Worm (Caenorhabditis elegans): Measurements from ENCODE around the gene F22B7.3.

Gene F22B7.3

DNA sequence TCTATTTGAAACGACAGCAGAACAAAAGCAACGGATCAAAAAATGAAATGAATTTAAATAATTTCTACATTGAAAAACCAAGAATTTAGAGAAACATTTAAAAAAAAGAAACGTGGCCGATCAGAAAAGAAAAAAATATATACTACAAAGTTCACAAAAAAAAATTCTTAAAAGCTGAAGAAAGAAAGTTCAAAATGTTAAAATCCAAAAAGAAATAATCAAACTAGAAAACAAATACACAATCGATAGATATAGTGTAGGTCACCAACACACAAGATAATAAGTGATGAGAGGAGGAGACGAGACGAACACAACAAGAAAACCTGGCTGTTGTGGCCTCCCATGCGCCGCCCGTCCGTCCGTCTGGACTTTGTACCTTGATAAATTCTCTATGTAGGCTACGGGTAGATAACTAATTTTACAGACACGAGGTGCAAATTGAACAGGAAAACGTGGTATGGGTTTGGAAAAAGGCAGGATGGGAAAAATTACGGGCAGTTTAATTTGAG is 39.8 kb downstream of the F22B7.3 start, which contains the start of gene hadb-1:
hadb-1 (minus strand) TSS at position 51 of the 509 bp plus-strand sequence.
- TF ChIP-seq nhr-25 (tag; optimal IDR thresholded peaks at IDR 0.05) (peak; percentile 28), nhr-11 (tag; optimal IDR thresholded peaks at IDR 0.05) (no peak), nfya-1 (tag; optimal IDR thresholded peaks at IDR 0.05; ENCODE audit: insufficient read depth) (peak; percentile 28), fkh-2 (tag; optimal IDR thresholded peaks at IDR 0.05) (no peak), jun-1 (tag; optimal IDR thresholded peaks at IDR 0.05) (no peak), egl-27 (tag; optimal IDR thresholded peaks at IDR 0.05) (no peak), ceh-16 (tag; optimal IDR thresholded peaks at IDR 0.05) (no peak), nhr-237 (tag; optimal IDR thresholded peaks at IDR 0.05) (no peak), pqm-1 (tag; optimal IDR thresholded peaks at IDR 0.05) (peak; percentile 52), ZK546.5 (tag; optimal IDR thresholded peaks at IDR 0.05) (no peak), daf-12 (tag; optimal IDR thresholded peaks at IDR 0.05) (no peak), ceh-28 (tag; optimal IDR thresholded peaks at IDR 0.05) (no peak), elt-2 (tag; optimal IDR thresholded peaks at IDR 0.05) (peak; percentile 75), snpc-4 (tag; optimal IDR thresholded peaks at IDR 0.05) (no peak), ceh-9 (tag; optimal IDR thresholded peaks at IDR 0.05) (no peak), nhr-28 (tag; optimal IDR thresholded peaks at IDR 0.05) (no peak), mml-1 (tag; optimal IDR thresholded peaks at IDR 0.05) (no peak), unc-62 (GFP tag; optimal IDR thresholded peaks at IDR 0.05) (no peak), lin-39 (tag; optimal IDR thresholded peaks at IDR 0.05) (no peak), R02D3.7 (tag; optimal IDR thresholded peaks at IDR 0.05) (no peak), nhr-12 (tag; optimal IDR thresholded peaks at IDR 0.05) (no peak), hmg-11 (tag; optimal IDR thresholded peaks at IDR 0.05) (no peak), elt-3 (tag; optimal IDR thresholded peaks at IDR 0.05) (no peak), pha-4 (tag; optimal IDR thresholded peaks at IDR 0.05) (no peak), egl-5 (tag; optimal IDR thresholded peaks at IDR 0.05) (no peak), eor-1 (tag; optimal IDR thresholded peaks at IDR 0.05) (peak in 1 of 2 experiments; percentile 33), mdl-1 (tag; optimal IDR thresholded peaks at IDR 0.05) (no peak), unc-39 (tag; optimal IDR thresholded peaks at IDR 0.05) (no peak), nhr-43 (tag; optimal IDR thresholded peaks at IDR 0.05; ENCODE audit: poor library complexity, severe bottlenecking) (peak; percentile 55), ceh-82 (tag; optimal IDR thresholded peaks at IDR 0.05) (no peak), aly-2 (tag; optimal IDR thresholded peaks at IDR 0.05) (no peak), elt-1 (tag; optimal IDR thresholded peaks at IDR 0.05) (no peak), nhr-23 (tag; optimal IDR thresholded peaks at IDR 0.05) (peak; percentile 39), nhr-76 (tag; optimal IDR thresholded peaks at IDR 0.05) (no peak), lin-15B (tag; optimal IDR thresholded peaks at IDR 0.05) (no peak), fkh-10 (GFP tag; optimal IDR thresholded peaks at IDR 0.05) (no peak)

- TF ChIP-seq mdl-1 (tag; optimal IDR thresholded peaks at IDR 0.05): no peak
- TF ChIP-seq aly-2 (tag; optimal IDR thresholded peaks at IDR 0.05): no peak
Observed at ce11 chrIII:8689143-8689542, 40.5 kb downstream of the F22B7.3 start.

ce11 chrIII:8689655-8690054 is 41.0 kb downstream of the F22B7.3 start, which contains the start of gene B0303.4:
TSS of gene B0303.4 (plus strand) at chrIII:8689850.
- no peak for TF ChIP-seq nhr-11 (tag; optimal IDR thresholded peaks at IDR 0.05)
- TF ChIP-seq nhr-23 (tag; optimal IDR thresholded peaks at IDR 0.05): peak; percentile 34
- TF ChIP-seq egl-5 (tag; optimal IDR thresholded peaks at IDR 0.05): peak; percentile 49
- no peak for TF ChIP-seq elt-1 (tag; optimal IDR thresholded peaks at IDR 0.05)
- TF ChIP-seq lin-15B (tag; optimal IDR thresholded peaks at IDR 0.05): peak; percentile 67
- peak; percentile 10 for TF ChIP-seq nhr-25 (tag; optimal IDR thresholded peaks at IDR 0.05)
- TF ChIP-seq skn-1 (tag; optimal IDR thresholded peaks at IDR 0.05): peak; percentile 74
- TF ChIP-seq unc-62 (GFP tag; optimal IDR thresholded peaks at IDR 0.05): no peak
- peak; percentile 30 for TF ChIP-seq elt-2 (tag; optimal IDR thresholded peaks at IDR 0.05)
- no peak for TF ChIP-seq nhr-76 (tag; optimal IDR thresholded peaks at IDR 0.05)
- TF ChIP-seq fkh-2 (tag; optimal IDR thresholded peaks at IDR 0.05): no peak
- TF ChIP-seq ceh-9 (tag; optimal IDR thresholded peaks at IDR 0.05): no peak
- TF ChIP-seq nfya-1 (tag; optimal IDR thresholded peaks at IDR 0.05; ENCODE audit: insufficient read depth): peak; percentile 77
- peak; percentile 88 for TF ChIP-seq pha-4 (tag; optimal IDR thresholded peaks at IDR 0.05)
- TF ChIP-seq snpc-4 (tag; optimal IDR thresholded peaks at IDR 0.05): peak; percentile 66
- peak; percentile 18 for TF ChIP-seq pqm-1 (tag; optimal IDR thresholded peaks at IDR 0.05)
- peak; percentile 55 for TF ChIP-seq hmg-11 (tag; optimal IDR thresholded peaks at IDR 0.05)
- TF ChIP-seq ceh-28 (tag; optimal IDR thresholded peaks at IDR 0.05): peak; percentile 54
- TF ChIP-seq lin-39 (tag; optimal IDR thresholded peaks at IDR 0.05): peak; percentile 40
